Fruit fly (Drosophila melanogaster) whole organism: Measurements from ENCODE around the gene ZnT63C.

Experiments used
- CG8478 ChIP-seq: fragments of >200 bp; optimal IDR thresholded peaks from 2 replicates; lab custom pipeline; 2018; ENCODE audit warnings: inconsistent platforms
- Dll ChIP-seq: fragments of >200 bp; optimal IDR thresholded peaks from 2 replicates; lab custom pipeline; 2017
- EcR ChIP-seq, 2 experiments: fragments of >200 bp; optimal IDR thresholded peaks; 2 replicates each; lab custom pipeline; 2017; ENCODE audit warnings: missing biosample characterization in 2 of 2, missing genetic modification characterization in 2 of 2, missing genetic modification reagents in 2 of 2
- pan ChIP-seq: fragments of >200 bp; optimal IDR thresholded peaks from 2 replicates; lab custom pipeline; 2017
- psq ChIP-seq: fragments of >200 bp; optimal IDR thresholded peaks from 2 replicates; lab custom pipeline; 2017
- usp ChIP-seq: fragments of >200 bp; optimal IDR thresholded peaks from 2 replicates; lab custom pipeline; 2017; ENCODE audit warnings: missing biosample characterization, missing genetic modification characterization, mixed read lengths

Gene ZnT63C

DNA sequence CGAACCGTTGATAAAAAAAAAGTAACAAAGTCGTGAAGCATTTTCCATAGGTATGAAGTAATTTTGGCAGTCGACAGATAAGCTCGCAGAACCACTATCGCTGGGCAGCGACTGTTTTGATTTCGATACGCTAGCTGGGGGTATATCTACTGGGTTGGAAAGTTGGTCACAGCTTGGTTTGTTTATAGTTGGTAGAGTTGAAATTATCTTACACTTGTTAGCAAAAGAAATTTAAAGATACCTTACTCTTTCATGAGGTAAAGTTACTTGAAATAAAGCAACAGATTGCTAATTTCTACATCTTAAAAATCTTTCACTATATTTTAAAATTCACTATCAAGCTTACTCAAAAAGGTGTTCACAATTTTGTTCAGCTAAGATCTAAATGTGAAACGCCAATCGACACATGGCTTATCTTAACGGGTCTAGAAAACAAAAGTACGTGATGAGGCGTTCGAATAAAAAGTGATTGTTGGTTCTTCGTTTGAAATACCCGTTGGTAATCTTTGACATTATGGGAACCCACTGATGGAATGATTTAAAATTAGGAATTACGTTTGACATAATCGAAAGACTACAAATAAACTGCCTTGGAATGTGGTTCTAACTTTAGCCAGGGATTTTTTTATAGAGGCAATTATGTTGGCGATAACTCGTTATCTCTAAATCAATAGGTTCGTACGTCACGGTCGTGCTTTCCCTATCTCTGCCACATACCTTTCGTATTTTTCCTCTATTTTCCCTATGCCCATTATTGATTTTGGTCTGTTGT, 47.2 kb downstream of the ZnT63C start:
- no peak for TF ChIP-seq psq (lab: Kevin White, UChicago)
- TF ChIP-seq usp (GFP tag; lab: Kevin White, UChicago): no peak
- TF ChIP-seq Dll (lab: Kevin White, UChicago): no peak
- TF ChIP-seq EcR (GFP tag; optimal IDR thresholded peaks at IDR 0.05; lab: Kevin White, UChicago): no peak
- no peak for TF ChIP-seq pan (lab: Kevin White, UChicago)

DNA sequence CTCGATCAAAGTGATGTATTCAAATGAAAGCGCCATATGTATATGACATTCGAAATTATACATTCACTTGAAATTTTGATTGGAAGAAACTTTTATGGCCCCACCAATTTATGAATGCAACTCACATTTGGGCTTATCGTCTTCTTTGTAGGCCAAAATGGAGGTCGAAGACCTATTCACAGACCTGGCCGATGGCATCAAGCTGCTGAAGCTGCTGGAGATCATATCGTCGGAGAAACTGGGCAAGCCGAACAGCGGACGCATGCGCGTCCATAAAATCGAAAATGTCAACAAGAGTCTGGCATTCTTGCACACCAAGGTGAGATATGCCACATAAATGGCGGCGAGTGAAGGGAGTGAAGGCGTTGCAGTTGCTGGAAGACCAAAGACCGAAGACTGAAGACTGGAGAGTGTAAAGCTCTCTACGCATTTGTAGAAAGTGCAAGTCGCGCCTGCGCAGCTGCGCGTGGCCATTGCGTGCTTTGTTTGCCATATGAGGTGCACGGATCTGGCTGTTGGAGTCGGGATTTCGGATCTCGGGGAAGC, 48.4 kb downstream of the ZnT63C start:
- TF ChIP-seq CG8478 (lab: Kevin White, UChicago) (no peak), psq (lab: Kevin White, UChicago) (no peak), usp (GFP tag; lab: Kevin White, UChicago) (no peak), EcR (GFP tag; optimal IDR thresholded peaks at IDR 0.05; lab: Kevin White, UChicago) (no peak), pan (lab: Kevin White, UChicago) (no peak), Dll (lab: Kevin White, UChicago) (no peak)

DNA sequence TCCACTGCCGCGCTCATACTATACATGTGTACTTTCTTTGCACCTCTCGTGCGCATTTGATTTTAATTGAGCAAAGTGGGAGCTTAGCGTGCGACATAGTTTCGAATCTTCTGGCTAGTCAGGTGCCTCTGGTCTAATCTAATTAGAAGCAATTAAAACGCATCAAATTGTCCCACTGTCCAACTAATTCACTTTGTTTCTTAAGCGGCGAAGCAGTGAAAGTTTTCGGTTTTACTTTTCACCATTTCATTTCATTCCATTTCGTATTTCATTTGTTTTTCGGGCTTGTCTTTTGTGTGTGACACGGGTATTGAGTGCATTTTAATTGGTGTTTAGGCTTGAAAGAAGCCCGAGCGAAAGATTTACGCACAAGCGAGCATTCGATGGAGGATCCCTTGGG, 49.0 kb downstream of the ZnT63C start:
- TF ChIP-seq usp (GFP tag; lab: Kevin White, UChicago) (no peak), EcR (GFP tag; optimal IDR thresholded peaks at IDR 0.05; lab: Kevin White, UChicago) (no peak), Dll (lab: Kevin White, UChicago) (no peak), pan (lab: Kevin White, UChicago) (no peak), CG8478 (lab: Kevin White, UChicago) (no peak), psq (lab: Kevin White, UChicago) (no peak)

- no peak for TF ChIP-seq usp (GFP tag; lab: Kevin White, UChicago)
- TF ChIP-seq psq (lab: Kevin White, UChicago): no peak
- TF ChIP-seq CG8478 (lab: Kevin White, UChicago): no peak
- no peak for TF ChIP-seq EcR (GFP tag; optimal IDR thresholded peaks at IDR 0.05; lab: Kevin White, UChicago)
- no peak for TF ChIP-seq Dll (lab: Kevin White, UChicago)
- TF ChIP-seq pan (lab: Kevin White, UChicago): no peak
These were observed 49.8 kb downstream of the ZnT63C start for dm6 chr3L:3353297-3353696.
